Worm (Caenorhabditis elegans): Measurements from ENCODE around the gene srb-13.

srb-13 gene

DNA sequence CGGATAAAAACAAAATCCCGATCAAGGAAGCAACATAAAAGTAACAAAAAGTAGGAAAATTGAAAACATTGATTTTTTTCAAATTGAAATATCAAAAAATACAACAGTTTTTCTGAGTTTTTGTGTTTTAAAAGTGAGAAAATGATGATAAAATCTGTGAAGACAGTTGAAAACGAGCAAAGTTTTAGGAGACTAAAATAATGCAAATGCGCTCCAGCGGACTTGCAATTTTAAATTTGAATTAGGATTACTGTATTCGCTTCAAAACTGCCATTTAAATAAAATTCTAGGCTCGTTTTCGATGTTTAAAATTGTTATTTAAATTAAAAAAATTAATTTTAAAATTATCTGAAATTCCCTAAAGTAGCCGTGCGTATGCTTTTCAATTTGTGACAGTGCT, 30.5 kb upstream of the srb-13 start:
- TF ChIP-seq flt-1 (GFP tag; IDR thresholded peaks at IDR 0.05): no peak
- TF ChIP-seq med-1 (GFP tag; optimal IDR thresholded peaks at IDR 0.05; ENCODE audit: insufficient read depth): no peak
- TF ChIP-seq klf-2 (GFP tag; conservative IDR thresholded peaks at IDR 0.05): no peak
- no peak for TF ChIP-seq ztf-23 (GFP tag; IDR thresholded peaks at IDR 0.05)
- no peak for TF ChIP-seq tab-1 (GFP tag; IDR thresholded peaks at IDR 0.05)
- no peak for TF ChIP-seq ref-1 (GFP tag; conservative IDR thresholded peaks at IDR 0.05)
- TF ChIP-seq ztf-29 (GFP tag; IDR thresholded peaks at IDR 0.05): no peak
- TF ChIP-seq T22C8.4 (GFP tag; IDR thresholded peaks at IDR 0.05): no peak
- TF ChIP-seq cog-1 (tag; optimal IDR thresholded peaks at IDR 0.05): no peak

DNA sequence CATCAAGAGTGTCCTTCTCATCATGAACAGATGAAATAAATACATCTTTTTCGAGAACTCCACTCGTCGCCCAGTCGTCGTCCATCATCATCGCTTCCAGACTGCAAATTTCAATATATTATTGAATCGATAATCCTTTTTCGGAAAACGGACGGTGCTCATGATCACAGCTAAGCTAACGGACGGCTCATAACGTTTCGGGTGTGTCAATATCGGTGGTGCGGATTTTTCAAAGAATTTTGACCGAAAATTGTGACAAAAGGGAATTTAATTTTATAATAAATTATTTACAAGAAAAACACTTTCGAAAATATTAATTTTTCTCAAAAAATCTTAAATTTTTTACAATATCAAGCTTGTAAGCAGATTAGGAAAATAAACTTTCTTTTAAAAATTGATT, 30.0 kb upstream of the srb-13 start, which contains the start of gene crh-2:
Gene crh-2 (minus strand): TSS at position 101 of the 400 bp plus-strand sequence.
- no peak for TF ChIP-seq tab-1 (GFP tag; IDR thresholded peaks at IDR 0.05)
- no peak for TF ChIP-seq flt-1 (GFP tag; IDR thresholded peaks at IDR 0.05)
- no peak for TF ChIP-seq cog-1 (tag; optimal IDR thresholded peaks at IDR 0.05)

DNA sequence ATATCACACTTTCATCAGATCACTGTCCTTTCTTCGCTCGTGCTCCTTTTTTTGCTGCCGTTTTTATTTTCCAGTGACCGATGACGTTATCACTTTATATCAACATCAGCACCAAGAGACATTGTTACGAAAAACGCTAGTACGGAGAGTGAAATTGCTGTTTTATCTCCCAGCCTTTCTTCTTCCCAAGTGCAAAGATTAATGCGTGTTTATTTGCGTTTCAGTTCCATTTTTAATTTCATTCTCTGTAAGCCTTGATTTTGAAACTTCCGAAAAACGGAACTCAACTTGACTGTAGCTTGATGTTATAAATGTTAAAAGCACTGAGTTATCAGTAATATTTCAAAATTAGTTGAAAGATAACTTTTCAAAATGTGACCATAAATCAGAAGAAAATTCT, 29.4 kb upstream of the srb-13 start:
- TF ChIP-seq ztf-29 (GFP tag; IDR thresholded peaks at IDR 0.05) (no peak), ztf-23 (GFP tag; IDR thresholded peaks at IDR 0.05) (no peak), tab-1 (GFP tag; IDR thresholded peaks at IDR 0.05) (no peak)

DNA sequence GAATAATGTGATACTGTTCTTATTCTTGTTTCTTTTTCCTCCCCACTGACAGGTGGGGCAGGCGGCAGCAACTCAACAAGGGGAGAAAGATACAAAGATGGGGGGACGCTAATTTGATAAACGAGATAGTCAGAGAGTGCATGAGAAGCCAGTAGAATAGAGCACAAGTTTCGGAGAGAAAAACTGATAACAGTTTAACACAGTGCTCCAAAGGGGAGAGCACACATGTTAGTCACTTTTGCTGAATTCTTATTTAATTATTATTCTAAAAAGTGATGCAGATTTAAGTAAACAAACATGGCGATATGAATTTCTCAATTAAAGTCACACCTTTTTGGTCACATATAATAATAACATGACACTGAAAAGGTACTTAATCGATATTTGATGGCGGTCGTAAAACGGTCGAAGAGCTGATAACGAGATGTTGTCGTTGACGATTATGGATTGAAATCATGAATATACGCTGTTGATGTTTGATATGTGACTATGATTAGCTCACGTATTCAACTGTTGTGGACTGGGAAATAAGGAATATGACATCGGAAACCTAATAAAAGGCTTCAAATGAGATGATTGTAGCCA, 28.6 kb upstream of the srb-13 start:
- no peak for TF ChIP-seq klf-2 (GFP tag; conservative IDR thresholded peaks at IDR 0.05)
- no peak for TF ChIP-seq cog-1 (tag; optimal IDR thresholded peaks at IDR 0.05)
- no peak for TF ChIP-seq ref-1 (GFP tag; conservative IDR thresholded peaks at IDR 0.05)
- TF ChIP-seq ztf-23 (GFP tag; IDR thresholded peaks at IDR 0.05): no peak
- no peak for TF ChIP-seq T22C8.4 (GFP tag; IDR thresholded peaks at IDR 0.05)
- no peak for TF ChIP-seq ztf-29 (GFP tag; IDR thresholded peaks at IDR 0.05)
- TF ChIP-seq med-1 (GFP tag; optimal IDR thresholded peaks at IDR 0.05; ENCODE audit: insufficient read depth): no peak
- TF ChIP-seq tab-1 (GFP tag; IDR thresholded peaks at IDR 0.05): no peak
- TF ChIP-seq flt-1 (GFP tag; IDR thresholded peaks at IDR 0.05): no peak

DNA sequence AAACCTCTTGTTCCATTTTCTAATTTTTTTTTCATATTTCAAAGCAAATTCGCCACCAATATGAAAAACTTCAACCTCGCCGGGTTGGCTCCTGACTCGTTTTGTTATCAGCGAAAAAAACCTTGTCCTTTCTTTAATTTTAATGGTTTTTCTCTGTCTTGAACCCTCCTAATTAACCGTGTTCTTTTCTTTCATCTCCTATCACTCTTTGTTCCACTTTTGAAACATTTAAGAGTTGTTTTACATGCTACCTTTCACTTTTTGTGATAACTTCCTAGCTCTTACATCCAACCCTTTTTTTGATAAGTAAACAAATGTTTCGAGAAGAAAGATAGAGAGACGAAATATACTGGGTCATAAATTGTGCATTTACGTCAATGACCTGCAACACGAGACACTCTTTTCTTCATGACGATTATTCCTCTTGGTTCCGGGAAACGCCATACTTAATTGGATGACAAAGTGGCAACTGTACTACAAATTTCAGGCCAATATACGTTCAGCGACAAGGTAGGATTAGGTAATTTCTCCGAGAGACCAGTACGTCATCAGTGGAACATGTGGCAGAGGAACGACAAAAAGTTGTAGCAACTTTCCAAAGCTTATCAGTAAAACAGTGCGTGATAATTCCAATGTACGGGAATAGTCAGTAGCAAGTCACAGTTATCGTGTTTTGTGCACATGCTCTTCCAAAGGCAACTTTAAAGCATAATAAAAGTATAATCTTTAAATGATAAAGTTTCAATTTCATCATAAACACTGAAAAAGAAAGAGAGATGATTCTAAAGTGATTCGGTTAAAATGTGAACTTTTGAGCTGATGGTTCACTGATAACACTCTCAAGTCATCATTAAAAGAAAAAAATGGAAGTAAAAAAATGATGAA, 27.5 kb upstream of the srb-13 start:
- TF ChIP-seq tab-1 (GFP tag; IDR thresholded peaks at IDR 0.05): no peak
- TF ChIP-seq ref-1 (GFP tag; conservative IDR thresholded peaks at IDR 0.05): no peak

DNA sequence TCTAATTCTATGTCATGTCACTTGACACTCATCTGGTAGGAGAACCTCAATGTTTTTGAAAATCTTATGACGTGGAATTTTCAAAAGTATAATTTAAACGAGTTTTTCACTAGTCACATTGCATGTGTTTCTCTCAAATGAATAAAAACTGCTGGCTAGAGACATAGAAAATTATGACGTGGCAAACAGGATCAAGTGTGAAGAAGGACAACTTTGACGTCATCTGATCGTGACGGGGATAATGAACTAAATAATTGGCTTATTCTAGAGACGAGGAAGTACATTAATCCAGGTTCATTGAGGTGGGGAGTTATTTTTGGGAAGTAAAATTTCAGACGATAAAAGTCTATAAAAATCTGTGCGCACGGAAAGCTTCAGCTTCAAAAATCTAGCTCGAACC, 25.8 kb upstream of the srb-13 start:
- TF ChIP-seq T22C8.4 (GFP tag; IDR thresholded peaks at IDR 0.05) (no peak), cog-1 (tag; optimal IDR thresholded peaks at IDR 0.05) (no peak), klf-2 (GFP tag; conservative IDR thresholded peaks at IDR 0.05) (no peak), ztf-23 (GFP tag; IDR thresholded peaks at IDR 0.05) (no peak), med-1 (GFP tag; optimal IDR thresholded peaks at IDR 0.05; ENCODE audit: insufficient read depth) (no peak), ztf-29 (GFP tag; IDR thresholded peaks at IDR 0.05) (no peak), ref-1 (GFP tag; conservative IDR thresholded peaks at IDR 0.05) (no peak), flt-1 (GFP tag; IDR thresholded peaks at IDR 0.05) (no peak), tab-1 (GFP tag; IDR thresholded peaks at IDR 0.05) (no peak)

DNA sequence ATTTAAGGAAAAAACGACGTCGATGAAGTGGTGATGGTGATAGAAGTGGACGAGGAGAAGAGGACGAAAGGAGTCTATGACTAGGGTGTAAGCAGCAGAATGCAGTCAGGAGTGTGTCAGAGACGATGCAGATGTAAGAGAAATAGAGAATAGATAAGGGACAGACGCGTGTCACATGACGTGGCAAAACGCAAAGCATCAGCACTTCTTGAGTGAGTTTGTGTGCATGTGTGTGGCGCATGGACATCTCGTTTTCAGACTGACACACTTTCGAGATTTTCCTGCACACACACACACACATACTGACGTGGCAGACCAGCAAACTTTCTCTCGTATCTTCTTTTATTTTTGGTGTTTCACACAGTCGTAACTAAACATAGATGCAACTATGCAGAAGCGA, 25.0 kb upstream of the srb-13 start:
- TF ChIP-seq flt-1 (GFP tag; IDR thresholded peaks at IDR 0.05) (no peak; the same call in 1 of the 2 replicates), T22C8.4 (GFP tag; IDR thresholded peaks at IDR 0.05) (no peak), tab-1 (GFP tag; IDR thresholded peaks at IDR 0.05) (no peak), ref-1 (GFP tag; conservative IDR thresholded peaks at IDR 0.05) (no peak), ztf-29 (GFP tag; IDR thresholded peaks at IDR 0.05) (no peak), klf-2 (GFP tag; conservative IDR thresholded peaks at IDR 0.05) (no peak), ztf-23 (GFP tag; IDR thresholded peaks at IDR 0.05) (no peak), med-1 (GFP tag; optimal IDR thresholded peaks at IDR 0.05; ENCODE audit: insufficient read depth) (no peak), cog-1 (tag; optimal IDR thresholded peaks at IDR 0.05) (no peak)

DNA sequence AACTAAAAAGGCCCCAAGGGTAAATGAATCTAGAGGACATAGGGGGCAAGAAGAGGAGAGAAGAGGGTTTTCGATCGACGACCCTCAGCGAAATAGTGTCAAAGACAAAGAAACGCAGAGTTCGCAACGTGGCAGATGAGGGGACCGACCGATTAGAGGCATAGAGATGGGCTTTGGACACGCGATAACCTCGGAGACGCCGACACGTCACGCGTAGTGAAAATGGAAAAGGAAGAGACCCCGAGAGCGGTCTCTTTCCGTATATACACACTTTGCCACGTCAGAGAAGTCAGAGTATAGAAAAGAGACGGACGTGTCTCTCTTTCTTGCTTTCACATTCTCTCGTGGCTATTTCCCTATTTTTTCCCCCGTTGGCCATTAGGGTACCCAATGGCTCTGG, 24.1 kb upstream of the srb-13 start:
- TF ChIP-seq cog-1 (tag; optimal IDR thresholded peaks at IDR 0.05) (peak; percentile 53), T22C8.4 (GFP tag; IDR thresholded peaks at IDR 0.05) (no peak), klf-2 (GFP tag; conservative IDR thresholded peaks at IDR 0.05) (no peak), med-1 (GFP tag; optimal IDR thresholded peaks at IDR 0.05; ENCODE audit: insufficient read depth) (peak; percentile 10), flt-1 (GFP tag; IDR thresholded peaks at IDR 0.05) (peak; percentile 68; the same call in 1 of the 2 replicates)

DNA sequence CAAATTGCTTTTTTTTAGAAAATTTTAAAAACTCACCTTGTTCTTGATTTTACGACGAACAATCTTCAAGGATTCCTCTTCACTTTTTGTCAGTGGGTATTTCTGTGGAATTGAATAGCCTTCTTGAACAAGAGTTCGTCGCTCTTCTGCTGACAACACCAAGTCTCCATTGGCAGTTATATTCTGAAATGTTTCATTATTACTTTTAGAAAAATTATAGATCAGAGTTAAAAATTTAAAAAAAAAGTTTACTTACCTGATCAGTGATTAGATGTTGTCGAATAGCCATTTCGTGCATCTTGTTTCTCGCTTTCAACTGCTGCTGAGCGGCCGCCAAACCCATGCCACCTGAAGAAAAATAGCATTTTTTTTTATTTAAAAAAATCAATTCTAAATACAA, 22.8 kb upstream of the srb-13 start:
- no peak for TF ChIP-seq tab-1 (GFP tag; IDR thresholded peaks at IDR 0.05)
- no peak for TF ChIP-seq ztf-23 (GFP tag; IDR thresholded peaks at IDR 0.05)
- TF ChIP-seq flt-1 (GFP tag; IDR thresholded peaks at IDR 0.05): no peak
- no peak for TF ChIP-seq T22C8.4 (GFP tag; IDR thresholded peaks at IDR 0.05)
- TF ChIP-seq klf-2 (GFP tag; conservative IDR thresholded peaks at IDR 0.05): no peak
- TF ChIP-seq ztf-29 (GFP tag; IDR thresholded peaks at IDR 0.05): no peak

DNA sequence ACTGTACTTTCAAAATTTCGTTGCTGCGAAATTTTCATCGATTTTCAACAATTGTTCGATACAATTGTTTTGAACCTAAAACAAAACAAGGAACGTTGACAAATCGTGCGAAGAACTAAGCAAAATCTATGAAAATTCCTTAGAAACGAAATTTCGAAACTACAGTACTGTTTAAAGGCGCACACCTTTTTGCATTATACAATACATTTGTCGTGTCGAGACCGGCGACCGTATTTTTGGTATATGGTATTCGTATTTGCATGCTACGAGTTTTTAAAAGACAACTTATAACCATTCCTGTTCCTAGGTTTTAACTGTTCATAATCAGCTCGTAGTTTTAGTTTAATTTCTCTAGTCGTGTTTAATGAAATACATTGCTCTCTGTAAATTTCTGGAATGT, 21.2 kb upstream of the srb-13 start:
- TF ChIP-seq tab-1 (GFP tag; IDR thresholded peaks at IDR 0.05) (no peak), klf-2 (GFP tag; conservative IDR thresholded peaks at IDR 0.05) (no peak), ztf-29 (GFP tag; IDR thresholded peaks at IDR 0.05) (no peak), cog-1 (tag; optimal IDR thresholded peaks at IDR 0.05) (no peak), T22C8.4 (GFP tag; IDR thresholded peaks at IDR 0.05) (no peak), flt-1 (GFP tag; IDR thresholded peaks at IDR 0.05) (no peak), ref-1 (GFP tag; conservative IDR thresholded peaks at IDR 0.05) (no peak), ztf-23 (GFP tag; IDR thresholded peaks at IDR 0.05) (no peak), med-1 (GFP tag; optimal IDR thresholded peaks at IDR 0.05; ENCODE audit: insufficient read depth) (no peak)
